Worm (Caenorhabditis elegans) whole organism, midembryonic: ENCODE data around the gene mdh-2.

Experiments
- T22C8.4 ChIP-seq: fragments of 200-800 bp; sonication (Bioruptor generic); IDR thresholded peaks from 2 replicates; pipeline ENCODE4 v1.3.6; 2022; ENCODE audit warnings: missing genetic modification characterization, missing compliant biosample characterization
- cog-1 ChIP-seq: sonication (generic microtip); optimal IDR thresholded peaks from 2 replicates; lab custom pipeline; 2016; ENCODE audit warnings: missing genetic modification characterization, missing compliant biosample characterization
- flt-1 ChIP-seq: fragments of 200-800 bp; sonication (Bioruptor generic); IDR thresholded peaks from 2 replicates; pipeline ENCODE4 v1.3.6; 2022; ENCODE audit warnings: missing genetic modification characterization, missing compliant biosample characterization
- klf-2 ChIP-seq: fragments of 200-800 bp; sonication (Bioruptor generic); conservative IDR thresholded peaks from 2 replicates; pipeline ENCODE4 v1.3.6; 2022; ENCODE audit warnings: missing genetic modification reagents, missing genetic modification characterization, missing compliant biosample characterization
- med-1 ChIP-seq: sonication (generic microtip); optimal IDR thresholded peaks from 2 replicates; lab custom pipeline; 2017; ENCODE audit warnings: missing genetic modification characterization, mild to moderate bottlenecking, missing compliant biosample characterization, antibody characterized with exemption, missing genetic modification reagents; ENCODE audit not compliant: insufficient read depth
- ref-1 ChIP-seq: fragments of 200-800 bp; sonication (Bioruptor generic); conservative IDR thresholded peaks from 2 replicates; pipeline ENCODE4 v1.3.6; 2022; ENCODE audit warnings: missing genetic modification reagents, missing genetic modification characterization, missing compliant biosample characterization
- tab-1 ChIP-seq: fragments of 200-800 bp; sonication (Bioruptor generic); IDR thresholded peaks from 2 replicates; pipeline ENCODE4 v1.3.6; 2022; ENCODE audit warnings: missing genetic modification characterization, missing compliant biosample characterization
- ztf-23 ChIP-seq: fragments of 200-800 bp; sonication (Bioruptor generic); IDR thresholded peaks from 2 replicates; pipeline ENCODE4 v1.3.6; 2022; ENCODE audit warnings: missing genetic modification reagents, missing genetic modification characterization, missing compliant biosample characterization
- ztf-29 ChIP-seq: fragments of 200-800 bp; sonication (Bioruptor generic); IDR thresholded peaks from 2 replicates; pipeline ENCODE4 v1.3.6; 2022; ENCODE audit warnings: missing genetic modification reagents, missing genetic modification characterization, missing compliant biosample characterization

Gene mdh-2

DNA sequence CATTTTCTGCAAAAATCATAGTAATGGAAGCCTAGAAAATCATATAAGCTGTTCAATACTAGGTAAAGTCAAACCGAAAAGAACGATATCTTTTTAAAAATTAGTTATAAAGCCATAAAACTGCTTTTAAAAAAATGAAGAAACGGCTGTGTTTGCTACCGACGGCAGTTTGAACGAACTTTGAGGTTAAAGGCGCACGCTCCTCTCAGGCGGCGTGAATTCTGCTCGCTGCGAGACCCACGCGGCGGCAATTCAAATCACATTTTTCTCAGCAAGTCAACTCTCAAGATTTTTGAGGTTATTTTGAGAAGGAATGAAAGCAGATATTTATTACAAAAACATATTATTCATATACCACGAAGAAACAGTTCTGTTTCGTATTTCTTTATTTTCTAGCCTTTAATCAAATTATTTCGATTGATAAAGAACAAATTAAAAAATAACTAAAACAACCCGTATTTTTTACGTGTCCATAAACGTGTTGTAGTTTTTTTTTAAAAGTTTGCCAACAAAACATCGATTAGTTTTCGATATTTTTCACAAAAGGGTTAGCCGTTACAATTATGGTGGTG lies at the start of gene mdh-2, which contains the start of gene F20H11.4:
TSS of gene mdh-2 (minus strand) at position 6 of the 572 bp plus-strand sequence.
TSS of gene F20H11.4 (plus strand) at position 522 of the 572 bp plus-strand sequence.
- TF ChIP-seq cog-1 (tag; lab: Kevin White, UChicago) (no peak), T22C8.4 (no peak), klf-2 (no peak), med-1 (GFP tag; lab: Kevin White, UChicago) (no peak), tab-1 (GFP tag; lab: Robert Waterston, UW) (no peak), ref-1 (GFP tag; lab: Robert Waterston, UW) (no peak), ztf-29 (GFP tag; lab: Robert Waterston, UW) (no peak), flt-1 (GFP tag; lab: Robert Waterston, UW) (no peak), ztf-23 (GFP tag; lab: Robert Waterston, UW) (no peak)

DNA sequence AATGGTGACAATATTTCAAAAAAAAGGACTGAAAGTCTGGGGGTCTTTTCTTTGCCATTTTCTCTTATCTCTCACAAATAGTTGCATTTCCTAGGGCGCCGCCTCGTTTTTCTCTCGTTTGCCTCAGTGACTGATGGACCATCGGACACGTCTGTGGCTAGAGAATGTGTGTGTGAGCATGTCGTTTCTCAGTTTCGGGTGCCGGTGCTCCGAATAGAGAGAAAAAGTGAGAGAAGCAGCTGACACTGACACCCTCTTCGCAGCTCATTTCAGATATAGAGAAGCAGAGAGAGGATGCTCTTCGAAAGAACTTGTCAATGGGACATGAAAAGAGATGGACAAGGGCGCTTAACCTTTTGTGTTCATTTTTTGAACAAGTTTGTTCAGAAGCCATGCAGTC lies 47.9 kb upstream of the mdh-2 start:
- TF ChIP-seq ztf-29 (GFP tag; lab: Robert Waterston, UW) (no peak), tab-1 (GFP tag; lab: Robert Waterston, UW) (no peak), ztf-23 (GFP tag; lab: Robert Waterston, UW) (no peak), med-1 (GFP tag; lab: Kevin White, UChicago) (no peak), ref-1 (GFP tag; lab: Robert Waterston, UW) (no peak), flt-1 (GFP tag; lab: Robert Waterston, UW) (no peak)

- TF ChIP-seq ztf-23 (GFP tag; lab: Robert Waterston, UW) (no peak), klf-2 (no peak), cog-1 (tag; lab: Kevin White, UChicago) (no peak), ref-1 (GFP tag; lab: Robert Waterston, UW) (no peak), flt-1 (GFP tag; lab: Robert Waterston, UW) (no peak)
Measured at ce11 chrIII:6653932-6654331, 46.0 kb upstream of the mdh-2 start.

ce11 chrIII:6651983-6652382 lies 44.1 kb upstream of the mdh-2 start, which contains the start of gene pdfr-1:
Gene pdfr-1 (minus strand): TSS chrIII:6652083.
- TF ChIP-seq ref-1 (GFP tag; lab: Robert Waterston, UW), result no peak
- no peak for TF ChIP-seq klf-2
- TF ChIP-seq ztf-23 (GFP tag; lab: Robert Waterston, UW), result no peak
- no peak for TF ChIP-seq ztf-29 (GFP tag; lab: Robert Waterston, UW)
- no peak for TF ChIP-seq med-1 (GFP tag; lab: Kevin White, UChicago)
- TF ChIP-seq T22C8.4, result no peak
- no peak for TF ChIP-seq flt-1 (GFP tag; lab: Robert Waterston, UW)
- no peak for TF ChIP-seq tab-1 (GFP tag; lab: Robert Waterston, UW)
- no peak for TF ChIP-seq cog-1 (tag; lab: Kevin White, UChicago)

- no peak for TF ChIP-seq T22C8.4
- no peak for TF ChIP-seq ref-1 (GFP tag; lab: Robert Waterston, UW)
- TF ChIP-seq med-1 (GFP tag; lab: Kevin White, UChicago), result no peak
- no peak for TF ChIP-seq cog-1 (tag; lab: Kevin White, UChicago)
- TF ChIP-seq flt-1 (GFP tag; lab: Robert Waterston, UW), result no peak
- TF ChIP-seq klf-2, result no peak
- no peak for TF ChIP-seq ztf-23 (GFP tag; lab: Robert Waterston, UW)
- TF ChIP-seq tab-1 (GFP tag; lab: Robert Waterston, UW), result no peak
Measured at ce11 chrIII:6647568-6647967, 39.7 kb upstream of the mdh-2 start.

DNA sequence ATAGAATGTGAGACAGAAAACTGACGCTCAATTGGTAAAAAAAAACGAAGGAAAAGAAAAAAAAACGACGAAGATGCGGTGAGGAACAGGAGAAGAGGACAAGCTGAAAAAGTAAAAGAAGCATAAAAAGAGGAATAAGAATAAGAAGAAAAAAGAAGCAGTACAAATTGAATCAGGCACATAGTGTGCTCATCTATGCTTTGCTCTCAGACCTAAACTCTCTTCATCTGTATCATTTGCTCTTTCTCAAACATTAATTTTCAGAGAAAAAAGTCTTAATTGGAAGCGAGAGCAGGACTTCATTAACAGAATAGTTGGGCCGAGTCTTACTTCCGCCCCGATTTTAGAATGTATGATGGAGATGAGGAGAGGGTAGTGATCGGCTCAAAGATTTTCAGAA lies 39.0 kb upstream of the mdh-2 start:
- no peak for TF ChIP-seq med-1 (GFP tag; lab: Kevin White, UChicago)
- no peak for TF ChIP-seq ztf-23 (GFP tag; lab: Robert Waterston, UW)
- no peak for TF ChIP-seq cog-1 (tag; lab: Kevin White, UChicago)
- TF ChIP-seq T22C8.4, result no peak
- TF ChIP-seq flt-1 (GFP tag; lab: Robert Waterston, UW), result no peak
- no peak for TF ChIP-seq klf-2
- TF ChIP-seq ref-1 (GFP tag; lab: Robert Waterston, UW), result no peak
- no peak for TF ChIP-seq tab-1 (GFP tag; lab: Robert Waterston, UW)
- no peak for TF ChIP-seq ztf-29 (GFP tag; lab: Robert Waterston, UW)

- no peak for TF ChIP-seq klf-2
- TF ChIP-seq tab-1 (GFP tag; lab: Robert Waterston, UW), result no peak
- TF ChIP-seq ztf-23 (GFP tag; lab: Robert Waterston, UW), result no peak
- no peak for TF ChIP-seq ztf-29 (GFP tag; lab: Robert Waterston, UW)
- TF ChIP-seq ref-1 (GFP tag; lab: Robert Waterston, UW), result no peak
- no peak for TF ChIP-seq cog-1 (tag; lab: Kevin White, UChicago)
Measured at ce11 chrIII:6645305-6645704, 37.4 kb upstream of the mdh-2 start.

ce11 chrIII:6639028-6639427 lies 31.1 kb upstream of the mdh-2 start:
- TF ChIP-seq flt-1 (GFP tag; lab: Robert Waterston, UW), result no peak
- TF ChIP-seq med-1 (GFP tag; lab: Kevin White, UChicago), result no peak
- TF ChIP-seq ztf-29 (GFP tag; lab: Robert Waterston, UW), result no peak
- no peak for TF ChIP-seq klf-2
- no peak for TF ChIP-seq cog-1 (tag; lab: Kevin White, UChicago)
- no peak for TF ChIP-seq ref-1 (GFP tag; lab: Robert Waterston, UW)
- no peak for TF ChIP-seq T22C8.4
- TF ChIP-seq tab-1 (GFP tag; lab: Robert Waterston, UW), result no peak
- no peak for TF ChIP-seq ztf-23 (GFP tag; lab: Robert Waterston, UW)

- TF ChIP-seq T22C8.4, result 0 out of 2 replicates have a peak, but pooled peaks have one; percentile 44
Measured at ce11 chrIII:6627876-6628275, 20.0 kb upstream of the mdh-2 start.

DNA sequence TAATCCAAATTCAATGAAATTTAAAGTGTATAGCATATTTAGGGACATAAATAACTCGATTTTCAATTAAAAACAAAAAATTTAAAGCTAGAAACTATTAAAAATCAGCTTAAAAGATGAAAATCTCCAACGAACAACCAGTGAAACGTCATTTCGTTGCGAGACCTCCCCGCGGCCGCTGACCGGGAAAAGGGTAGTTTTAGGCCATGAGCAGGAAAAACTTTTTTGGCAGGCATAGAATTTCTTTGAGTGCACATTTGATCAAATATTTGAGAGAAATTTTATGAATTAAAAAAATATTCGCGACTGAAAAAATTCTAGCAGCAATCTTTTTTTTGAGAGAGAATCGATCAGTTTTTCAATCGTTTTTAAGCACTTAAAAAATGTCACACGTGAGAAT lies 17.4 kb upstream of the mdh-2 start:
- TF ChIP-seq tab-1 (GFP tag; lab: Robert Waterston, UW) (no peak), cog-1 (tag; lab: Kevin White, UChicago) (no peak), klf-2 (no peak), flt-1 (GFP tag; lab: Robert Waterston, UW) (no peak), med-1 (GFP tag; lab: Kevin White, UChicago) (no peak), ztf-23 (GFP tag; lab: Robert Waterston, UW) (no peak), T22C8.4 (no peak), ref-1 (GFP tag; lab: Robert Waterston, UW) (no peak), ztf-29 (GFP tag; lab: Robert Waterston, UW) (no peak)
